Fruit fly (Drosophila melanogaster) whole organism, embryonic: ENCODE measurements around the gene CG31650.

Source experiments
- Ada2b ChIP-seq: fragments of 200-800 bp; sonication (Bioruptor generic); IDR thresholded peaks from 2 replicates; pipeline ENCODE4 v1.3.6; 2022; ENCODE audit warnings: missing biosample characterization, missing genetic modification characterization
- B-H1 ChIP-seq: fragments of 200-800 bp; sonication (Bioruptor generic); IDR thresholded peaks from 3 replicates; pipeline ENCODE4 v1.3.6; 2022; ENCODE audit warnings: missing biosample characterization, missing genetic modification characterization
- CG11085 ChIP-seq: fragments of 200-800 bp; sonication (Bioruptor generic); IDR thresholded peaks from 2 replicates; pipeline ENCODE4 v1.3.6; 2022; ENCODE audit warnings: missing biosample characterization, missing genetic modification characterization
- CG11456 ChIP-seq: fragments of 200-800 bp; sonication (Bioruptor generic); IDR thresholded peaks from 3 replicates; pipeline ENCODE4 v1.3.6; 2022; ENCODE audit warnings: missing biosample characterization, missing genetic modification characterization
- CG11696 ChIP-seq: fragments of 200-800 bp; sonication (Bioruptor generic); IDR thresholded peaks from 2 replicates; pipeline ENCODE4 v1.3.6; 2022; ENCODE audit warnings: missing biosample characterization, missing genetic modification characterization
- CG12769 ChIP-seq: fragments of 200-800 bp; sonication (Bioruptor generic); optimal IDR thresholded peaks from 2 replicates; lab custom pipeline; 2019; ENCODE audit warnings: missing biosample characterization, mild to moderate bottlenecking, missing genetic modification characterization, moderate library complexity
- CG14441 ChIP-seq: fragments of 200-800 bp; sonication (Bioruptor generic); IDR thresholded peaks from 2 replicates; pipeline ENCODE4 v1.3.6; 2022; ENCODE audit warnings: missing biosample characterization, missing genetic modification characterization
- CG15073 ChIP-seq: fragments of 200-800 bp; sonication (Bioruptor generic); optimal IDR thresholded peaks from 2 replicates; lab custom pipeline; 2016; ENCODE audit warnings: missing biosample characterization, missing genetic modification characterization
- CG1529 ChIP-seq: fragments of 200-800 bp; sonication (Bioruptor generic); optimal IDR thresholded peaks from 3 replicates; lab custom pipeline; 2018; ENCODE audit warnings: missing biosample characterization, missing genetic modification characterization
- CG1647 ChIP-seq: fragments of 200-800 bp; sonication (Bioruptor generic); optimal IDR thresholded peaks from 3 replicates; lab custom pipeline; 2016; ENCODE audit warnings: missing biosample characterization, missing genetic modification characterization
- CG16813 ChIP-seq: fragments of 200-800 bp; sonication (Bioruptor generic); IDR thresholded peaks from 3 replicates; pipeline ENCODE4 v1.3.6; 2022; ENCODE audit warnings: missing biosample characterization, missing genetic modification characterization; ENCODE audit not compliant: partially characterized antibody
- CG17359 ChIP-seq: fragments of 200-800 bp; sonication (Bioruptor generic); optimal IDR thresholded peaks from 3 replicates; lab custom pipeline; 2018; ENCODE audit warnings: missing biosample characterization, mild to moderate bottlenecking, missing genetic modification characterization, moderate library complexity
- CG18476 ChIP-seq: fragments of 200-800 bp; sonication (Bioruptor generic); optimal IDR thresholded peaks from 2 replicates; lab custom pipeline; 2016; ENCODE audit warnings: missing biosample characterization, mild to moderate bottlenecking, missing genetic modification characterization
- CG2875 ChIP-seq: fragments of 200-800 bp; sonication (Bioruptor generic); optimal IDR thresholded peaks from 2 replicates; lab custom pipeline; 2017; ENCODE audit warnings: missing biosample characterization, mild to moderate bottlenecking, missing genetic modification characterization, missing genetic modification reagents
- CG33213 ChIP-seq: fragments of 200-800 bp; sonication (Bioruptor generic); optimal IDR thresholded peaks from 3 replicates; lab custom pipeline; 2016; ENCODE audit warnings: missing biosample characterization, missing genetic modification characterization
- CG4854 ChIP-seq: fragments of 200-800 bp; sonication (Bioruptor generic); optimal IDR thresholded peaks from 2 replicates; lab custom pipeline; 2016; ENCODE audit warnings: missing biosample characterization, missing genetic modification characterization, inconsistent platforms
- CG6689 ChIP-seq: fragments of 200-800 bp; sonication (Bioruptor generic); IDR thresholded peaks from 2 replicates; pipeline ENCODE4 v1.3.6; 2022; ENCODE audit warnings: missing biosample characterization, missing genetic modification characterization
- CG6854 ChIP-seq: fragments of 200-800 bp; sonication (Bioruptor generic); optimal IDR thresholded peaks from 3 replicates; lab custom pipeline; 2017; ENCODE audit warnings: missing biosample characterization, mild to moderate bottlenecking, missing genetic modification characterization
- CG7556 ChIP-seq: fragments of 200-800 bp; sonication (Bioruptor generic); optimal IDR thresholded peaks from 2 replicates; lab custom pipeline; 2017; ENCODE audit warnings: missing biosample characterization, mild to moderate bottlenecking, missing genetic modification characterization
- CG7839 ChIP-seq: fragments of 200-800 bp; sonication (Bioruptor generic); optimal IDR thresholded peaks from 3 replicates; lab custom pipeline; 2018; ENCODE audit warnings: missing biosample characterization, mild to moderate bottlenecking, missing genetic modification characterization, moderate library complexity
- CG8089 ChIP-seq: fragments of 200-800 bp; sonication (Bioruptor generic); optimal IDR thresholded peaks from 3 replicates; lab custom pipeline; 2016; ENCODE audit warnings: missing biosample characterization, missing genetic modification characterization
- CG8281 ChIP-seq: fragments of 200-800 bp; sonication (Bioruptor generic); optimal IDR thresholded peaks from 2 replicates; lab custom pipeline; 2018; ENCODE audit warnings: missing biosample characterization, mild to moderate bottlenecking, missing genetic modification characterization, moderate library complexity
- CG8944 ChIP-seq: fragments of 200-800 bp; sonication (Bioruptor generic); optimal IDR thresholded peaks from 3 replicates; lab custom pipeline; 2016; ENCODE audit warnings: missing biosample characterization, missing genetic modification characterization
- CkIIα-i1 ChIP-seq: fragments of 200-800 bp; sonication (Bioruptor generic); IDR thresholded peaks from 2 replicates; pipeline ENCODE4 v1.3.6; 2022; ENCODE audit warnings: missing biosample characterization, missing genetic modification characterization
- Dfd ChIP-seq, 2 experiments: fragments of >200 bp; optimal IDR thresholded peaks; 2 replicates each; lab custom pipeline; 2017; ENCODE audit warnings: missing biosample characterization in 2 of 2, missing genetic modification characterization in 2 of 2
- Drgx ChIP-seq: fragments of 200-800 bp; sonication (Bioruptor generic); IDR thresholded peaks from 2 replicates; pipeline ENCODE4 v1.3.6; 2022; ENCODE audit warnings: missing biosample characterization, missing genetic modification characterization
- Fer1 ChIP-seq: fragments of 200-800 bp; sonication (Bioruptor generic); optimal IDR thresholded peaks from 2 replicates; lab custom pipeline; 2017; ENCODE audit warnings: missing biosample characterization, mild to moderate bottlenecking, missing genetic modification characterization
- HmgZ ChIP-seq: fragments of 200-800 bp; sonication (Bioruptor generic); optimal IDR thresholded peaks from 2 replicates; lab custom pipeline; 2018; ENCODE audit warnings: missing biosample characterization, mild to moderate bottlenecking, missing genetic modification characterization
- Med ChIP-seq: fragments of 200-800 bp; sonication (Bioruptor generic); peaks from one replicate; lab custom pipeline; 2016; ENCODE audit warnings: missing biosample characterization, missing genetic modification characterization, mild to moderate bottlenecking, inconsistent platforms, moderate library complexity
- Sox100B ChIP-seq: fragments of 200-800 bp; sonication (Bioruptor generic); optimal IDR thresholded peaks from 3 replicates; lab custom pipeline; 2018; ENCODE audit warnings: missing biosample characterization, mild to moderate bottlenecking, missing genetic modification characterization
- Xbp1 ChIP-seq: fragments of 200-800 bp; sonication (Bioruptor generic); optimal IDR thresholded peaks from 3 replicates; lab custom pipeline; 2016; ENCODE audit warnings: missing biosample characterization, mild to moderate bottlenecking, missing genetic modification characterization
- ac ChIP-seq: fragments of 200-800 bp; sonication (Bioruptor generic); optimal IDR thresholded peaks from 3 replicates; lab custom pipeline; 2017; ENCODE audit warnings: missing biosample characterization, mild to moderate bottlenecking, missing genetic modification characterization
- cato ChIP-seq: fragments of 200-800 bp; sonication (Bioruptor generic); optimal IDR thresholded peaks from 2 replicates; lab custom pipeline; 2016; ENCODE audit warnings: missing biosample characterization, missing genetic modification characterization, borderline replicate concordance
- caup ChIP-seq: fragments of 200-800 bp; sonication (Bioruptor generic); optimal IDR thresholded peaks from 3 replicates; lab custom pipeline; 2017; ENCODE audit warnings: missing biosample characterization, mild to moderate bottlenecking, missing genetic modification characterization, moderate library complexity; ENCODE audit not compliant: severe bottlenecking
- corto ChIP-seq: fragments of 200-800 bp; sonication (Bioruptor generic); optimal IDR thresholded peaks from 2 replicates; lab custom pipeline; 2016; ENCODE audit warnings: missing biosample characterization, mild to moderate bottlenecking, missing genetic modification characterization, moderate library complexity
- dmrt11E ChIP-seq: fragments of 200-800 bp; sonication (Bioruptor generic); optimal IDR thresholded peaks from 3 replicates; lab custom pipeline; 2018; ENCODE audit warnings: missing biosample characterization, mild to moderate bottlenecking, missing genetic modification characterization, moderate library complexity
- dpn ChIP-seq, 2 experiments: fragments of 200-800 bp; sonication (Bioruptor generic); optimal IDR thresholded peaks; 3 replicates each; lab custom pipeline; 2016; ENCODE audit warnings: missing biosample characterization in 2 of 2, missing genetic modification characterization in 2 of 2
- eve ChIP-seq, 2 experiments: fragments of >200 bp; optimal IDR thresholded peaks; 2 replicates each; lab custom pipeline; 2017; ENCODE audit warnings: missing biosample characterization in 2 of 2, missing genetic modification characterization in 2 of 2
- grn ChIP-seq: fragments of 200-800 bp; sonication (Bioruptor generic); optimal IDR thresholded peaks from 3 replicates; lab custom pipeline; 2017; ENCODE audit warnings: missing biosample characterization, missing genetic modification characterization
- hbn ChIP-seq: fragments of 200-800 bp; sonication (Bioruptor generic); IDR thresholded peaks from 2 replicates; pipeline ENCODE4 v1.3.6; 2022; ENCODE audit warnings: missing biosample characterization, missing genetic modification characterization; ENCODE audit not compliant: partially characterized antibody
- ind ChIP-seq: fragments of 200-800 bp; sonication (Bioruptor generic); optimal IDR thresholded peaks from 3 replicates; lab custom pipeline; 2016; ENCODE audit warnings: missing biosample characterization, missing genetic modification characterization
- kay ChIP-seq: fragments of 200-800 bp; sonication (Bioruptor generic); optimal IDR thresholded peaks from 2 replicates; lab custom pipeline; 2016; ENCODE audit warnings: missing biosample characterization, missing genetic modification characterization
- ken ChIP-seq: fragments of 200-800 bp; sonication (Bioruptor generic); IDR thresholded peaks from 3 replicates; pipeline ENCODE4 v1.3.6; 2022; ENCODE audit warnings: missing biosample characterization, missing genetic modification characterization
- rib ChIP-seq: fragments of 200-800 bp; sonication (Bioruptor generic); IDR thresholded peaks from 2 replicates; pipeline ENCODE4 v1.3.6; 2022; ENCODE audit warnings: missing biosample characterization, missing genetic modification characterization
- row ChIP-seq: fragments of 200-800 bp; sonication (Bioruptor generic); IDR thresholded peaks from 3 replicates; pipeline ENCODE4 v1.3.6; 2022; ENCODE audit warnings: missing biosample characterization, missing genetic modification characterization
- shn ChIP-seq: fragments of 200-800 bp; sonication (Bioruptor generic); optimal IDR thresholded peaks from 3 replicates; lab custom pipeline; 2016; ENCODE audit warnings: missing biosample characterization, missing genetic modification characterization
- stc ChIP-seq: fragments of 200-800 bp; sonication (Bioruptor generic); IDR thresholded peaks from 2 replicates; pipeline ENCODE4 v1.3.6; 2022; ENCODE audit warnings: missing biosample characterization, missing genetic modification characterization
- vnd ChIP-seq: fragments of 200-800 bp; sonication (Bioruptor generic); IDR thresholded peaks from 3 replicates; pipeline ENCODE4 v1.3.6; 2022; ENCODE audit warnings: missing biosample characterization, missing genetic modification characterization; ENCODE audit not compliant: partially characterized antibody
- zf30C ChIP-seq: fragments of 200-800 bp; sonication (Bioruptor generic); optimal IDR thresholded peaks from 3 replicates; lab custom pipeline; 2018; ENCODE audit warnings: missing biosample characterization, mild to moderate bottlenecking, missing genetic modification characterization

CG31650 gene

DNA sequence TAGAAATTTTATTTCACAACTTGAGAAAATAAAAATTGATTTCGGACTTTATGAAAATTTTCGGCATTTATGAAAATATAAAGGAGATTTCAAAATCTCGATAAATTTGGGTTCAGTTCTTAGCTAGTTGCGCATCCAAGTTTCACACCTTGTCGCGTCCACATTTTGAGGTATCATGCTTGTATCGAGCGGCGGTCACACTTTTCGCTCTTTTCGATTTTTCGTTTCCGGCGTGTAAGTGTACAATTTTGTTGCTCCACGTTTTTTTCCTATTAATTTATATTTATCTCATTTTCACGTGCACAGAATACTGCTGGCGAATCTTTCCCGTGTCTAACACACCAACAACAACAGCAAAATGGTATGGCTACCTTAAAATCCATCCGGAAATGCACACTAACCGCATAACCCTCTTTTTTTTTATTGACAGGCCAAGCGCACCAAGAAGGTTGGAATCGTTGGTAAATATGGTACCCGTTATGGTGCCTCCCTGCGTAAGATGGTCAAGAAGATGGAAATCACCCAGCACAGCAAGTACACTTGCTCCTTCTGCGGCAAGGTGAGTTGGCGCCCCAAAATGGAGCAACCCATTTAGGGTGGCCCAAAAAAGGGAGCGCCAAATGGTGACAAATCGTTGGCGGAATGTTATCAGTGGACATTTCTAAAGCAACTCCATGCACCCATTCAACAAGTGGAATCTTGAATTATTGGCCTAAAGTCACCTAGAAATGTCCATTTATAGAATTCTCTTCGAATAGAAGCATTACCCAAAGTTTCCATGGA lies 26.5 kb upstream of the CG31650 start, which contains the start of gene RpL37A (continued):
- TF ChIP-seq CG2875 (GFP tag; lab: Kevin White, UChicago), result peak; percentile 85
- peak; percentile 78 for TF ChIP-seq stc (GFP tag; lab: Robert Waterston, UW)
- TF ChIP-seq Sox100B (GFP tag; lab: Kevin White, UChicago), result peak; percentile 80
- TF ChIP-seq ac, result peak; percentile 59
- peak; percentile 71 for TF ChIP-seq CG17359 (tag; lab: Kevin White, UChicago)
- TF ChIP-seq Xbp1 (GFP tag; lab: Kevin White, UChicago), result peak; percentile 75
- peak; percentile 62; the same call in 1 of the 2 replicates for TF ChIP-seq CG11085 (GFP tag; lab: Robert Waterston, UW)
- no peak for TF ChIP-seq CG16813 (GFP tag; lab: Robert Waterston, UW)
- TF ChIP-seq CG8944, result peak; percentile 49
- TF ChIP-seq CG7556 (GFP tag; lab: Kevin White, UChicago), result peak; percentile 60
- TF ChIP-seq eve (GFP tag; optimal IDR thresholded peaks at IDR 0.05; lab: Kevin White, UChicago), result peak in 1 of 2 experiments; percentile 66
- TF ChIP-seq CG11696 (GFP tag; lab: Robert Waterston, UW), result 0 out of 2 replicates have a peak, but pooled peaks have one; percentile 32
- TF ChIP-seq dpn (GFP tag; optimal IDR thresholded peaks at IDR 0.05; lab: Kevin White, UChicago), result peak; percentile 72 to 90
- peak; percentile 71 for TF ChIP-seq CG8089 (GFP tag; lab: Kevin White, UChicago)
- no peak for TF ChIP-seq CG15073 (GFP tag; lab: Kevin White, UChicago)
- TF ChIP-seq kay (GFP tag; lab: Kevin White, UChicago), result no peak
- peak; percentile 92 for TF ChIP-seq Fer1 (GFP tag; lab: Kevin White, UChicago)
- TF ChIP-seq CG8281 (tag; lab: Kevin White, UChicago), result peak; percentile 33
- peak; percentile 54; the same call in 1 of the 3 replicates for TF ChIP-seq B-H1 (GFP tag; lab: Robert Waterston, UW)
- TF ChIP-seq CG14441 (GFP tag; lab: Robert Waterston, UW), result peak; percentile 57; the same call in 1 of the 2 replicates
- TF ChIP-seq HmgZ (tag; lab: Kevin White, UChicago), result peak; percentile 90
- peak; percentile 64 for TF ChIP-seq row (GFP tag; lab: Robert Waterston, UW)
- peak; percentile 28 for TF ChIP-seq zf30C (GFP tag; lab: Kevin White, UChicago)
- peak; percentile 39 for TF ChIP-seq CG1529 (GFP tag; lab: Kevin White, UChicago)
- TF ChIP-seq CG6854 (GFP tag; lab: Kevin White, UChicago), result peak; percentile 84
- peak; percentile 50 for TF ChIP-seq CG6689
- peak; percentile 71 for TF ChIP-seq CG1647 (GFP tag; lab: Kevin White, UChicago)
- TF ChIP-seq Med (GFP tag; lab: Kevin White, UChicago), result peak; percentile 99
- TF ChIP-seq Drgx (GFP tag; lab: Robert Waterston, UW), result no peak
- peak; percentile 31; the same call in 1 of the 2 replicates for TF ChIP-seq hbn
- peak; percentile 86 for TF ChIP-seq CG11456
- TF ChIP-seq rib (GFP tag; lab: Robert Waterston, UW), result peak; percentile 62; the same call in 1 of the 2 replicates
- peak; percentile 77 for TF ChIP-seq grn
- TF ChIP-seq dmrt11E (tag; lab: Kevin White, UChicago), result peak; percentile 57
- TF ChIP-seq CkIIα-i1 (GFP tag; lab: Robert Waterston, UW), result no peak
- TF ChIP-seq CG7839 (tag; lab: Kevin White, UChicago), result peak; percentile 72
- no peak for TF ChIP-seq Dfd (GFP tag; optimal IDR thresholded peaks at IDR 0.05; lab: Kevin White, UChicago)
- peak; percentile 78 for TF ChIP-seq CG12769 (tag; lab: Kevin White, UChicago)
- peak; percentile 96 for TF ChIP-seq CG33213
- TF ChIP-seq shn, result peak; percentile 47
- peak; percentile 43; the same call in 1 of the 2 replicates for TF ChIP-seq Ada2b (GFP tag; lab: Robert Waterston, UW)
- peak; percentile 63 for TF ChIP-seq CG18476 (GFP tag; lab: Kevin White, UChicago)
- TF ChIP-seq vnd (GFP tag; lab: Robert Waterston, UW), result no peak
- peak; percentile 84 for TF ChIP-seq CG4854 (GFP tag; lab: Kevin White, UChicago)
- TF ChIP-seq caup, result peak; percentile 95
- TF ChIP-seq corto (GFP tag; lab: Kevin White, UChicago), result peak; percentile 7
- TF ChIP-seq ind, result peak; percentile 41
- TF ChIP-seq cato (GFP tag; lab: Kevin White, UChicago), result no peak
- peak; percentile 82 for TF ChIP-seq ken (GFP tag; lab: Robert Waterston, UW)
